Worm (Caenorhabditis elegans) whole organism, L4 larva: ENCODE measurements around the gene ska-3.

Experiments
- F44E2.7 ChIP-seq: fragments of 200-800 bp; sonication (Bioruptor generic); IDR thresholded peaks from 2 replicates; pipeline ENCODE4 v2.1.2; 2022; ENCODE audit warnings: missing genetic modification characterization, missing compliant biosample characterization
- ceh-82 ChIP-seq: sonication (generic microtip); optimal IDR thresholded peaks from 2 replicates; lab custom pipeline; 2017; ENCODE audit warnings: missing biosample characterization, missing genetic modification characterization
- daf-12 ChIP-seq: fragments of 150-350 bp; optimal IDR thresholded peaks from 2 replicates; lab custom pipeline; 2014; ENCODE audit warnings: missing biosample characterization, missing genetic modification reagents, missing genetic modification characterization
- daf-8 ChIP-seq: fragments of 200-800 bp; sonication (Bioruptor generic); IDR thresholded peaks from 2 replicates; pipeline ENCODE4 v1.3.6; 2022; ENCODE audit warnings: missing genetic modification characterization, missing compliant biosample characterization
- lim-7 ChIP-seq: fragments of 200-800 bp; sonication (Bioruptor generic); IDR thresholded peaks from 2 replicates; pipeline ENCODE4 v1.3.6; 2022; ENCODE audit warnings: missing genetic modification characterization, missing compliant biosample characterization
- lin-1 ChIP-seq: fragments of 200-800 bp; sonication (Bioruptor generic); IDR thresholded peaks from 2 replicates; pipeline ENCODE4 v1.3.6; 2022; ENCODE audit warnings: missing genetic modification reagents, missing genetic modification characterization, missing compliant biosample characterization
- lin-13 ChIP-seq: fragments of 150-350 bp; optimal IDR thresholded peaks from 2 replicates; lab custom pipeline; 2014; ENCODE audit warnings: missing biosample characterization, missing genetic modification reagents, missing genetic modification characterization
- lin-15B ChIP-seq: fragments of 150-350 bp; sonication (generic microtip); optimal IDR thresholded peaks from 3 replicates; lab custom pipeline; 2014; ENCODE audit warnings: missing biosample characterization, missing genetic modification characterization
- nhr-10 ChIP-seq: fragments of 150-350 bp; optimal IDR thresholded peaks from 2 replicates; lab custom pipeline; 2014; ENCODE audit warnings: missing biosample characterization, missing genetic modification characterization
- nhr-11 ChIP-seq: fragments of 150-350 bp; optimal IDR thresholded peaks from 2 replicates; lab custom pipeline; 2014; ENCODE audit warnings: missing biosample characterization, missing genetic modification characterization
- nhr-41 ChIP-seq: fragments of 200-800 bp; sonication (Bioruptor generic); IDR thresholded peaks from 2 replicates; pipeline ENCODE4 v1.3.6; 2022; ENCODE audit warnings: missing genetic modification reagents, missing genetic modification characterization, missing compliant biosample characterization
- unc-39 ChIP-seq: sonication (generic microtip); optimal IDR thresholded peaks from 2 replicates; lab custom pipeline; 2017; ENCODE audit warnings: missing biosample characterization, missing genetic modification characterization
- zag-1 ChIP-seq: fragments of 150-350 bp; optimal IDR thresholded peaks from 2 replicates; lab custom pipeline; 2014; ENCODE audit warnings: missing biosample characterization, missing genetic modification characterization

DNA sequence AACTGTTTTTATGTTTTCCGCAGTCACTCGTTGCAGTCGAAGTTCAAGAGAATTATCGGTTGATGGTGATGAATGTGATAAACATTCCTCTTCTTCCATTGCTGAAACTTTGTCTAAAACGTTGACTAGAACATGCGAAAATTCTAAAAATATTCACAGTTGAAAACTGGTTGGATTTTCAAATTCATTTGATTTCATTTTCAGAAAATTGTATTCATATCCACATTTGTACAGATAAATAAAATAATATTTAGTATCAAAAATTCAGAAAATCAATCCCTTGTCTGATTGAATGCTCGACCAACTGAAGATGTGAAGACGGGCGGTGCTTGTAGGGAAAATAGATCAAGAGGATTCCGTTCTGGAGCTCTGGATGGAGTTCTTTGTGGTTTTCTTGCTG is 1.0 kb downstream of the ska-3 start, which contains the start of gene F54E7.9:
- TF ChIP-seq unc-39 (tag; lab: Kevin White, UChicago) (no peak), lin-15B (tag; lab: Kevin White, UChicago) (no peak), ceh-82 (no peak), nhr-41 (GFP tag; lab: Robert Waterston, UW) (no peak), daf-12 (tag; lab: Kevin White, UChicago) (no peak), nhr-11 (tag; lab: Kevin White, UChicago) (no peak), zag-1 (no peak), lin-1 (GFP tag; lab: Robert Waterston, UW) (no peak), lim-7 (GFP tag; lab: Robert Waterston, UW) (no peak), lin-13 (GFP tag; lab: Kevin White, UChicago) (no peak), daf-8 (GFP tag; lab: Robert Waterston, UW) (no peak), nhr-10 (tag; lab: Kevin White, UChicago) (no peak), F44E2.7 (GFP tag; lab: Robert Waterston, UW) (no peak)
